Fruit fly (Drosophila melanogaster) whole organism, embryonic: Measurements from ENCODE around the gene AstC.

Experiments
- Asciz ChIP-seq: fragments of 200-800 bp; sonication (Bioruptor generic); optimal IDR thresholded peaks from 2 replicates; lab custom pipeline; 2017; ENCODE audit warnings: missing biosample characterization, mild to moderate bottlenecking, missing genetic modification characterization, missing genetic modification reagents
- C15 ChIP-seq: fragments of 200-800 bp; sonication (Bioruptor generic); IDR thresholded peaks from 3 replicates; pipeline ENCODE4 v1.3.6; 2022; ENCODE audit warnings: missing biosample characterization, missing genetic modification characterization
- CG1024 ChIP-seq: fragments of 200-800 bp; sonication (Bioruptor generic); IDR thresholded peaks from 2 replicates; pipeline ENCODE4 v1.3.6; 2022; ENCODE audit warnings: missing biosample characterization, missing genetic modification characterization
- CG10979 ChIP-seq: fragments of 200-800 bp; sonication (Bioruptor generic); optimal IDR thresholded peaks from 2 replicates; lab custom pipeline; 2018; ENCODE audit warnings: missing biosample characterization, mild to moderate bottlenecking, missing genetic modification characterization, moderate library complexity
- CG13775 ChIP-seq: fragments of 200-800 bp; sonication (Bioruptor generic); optimal IDR thresholded peaks from 3 replicates; lab custom pipeline; 2017; ENCODE audit warnings: missing biosample characterization, mild to moderate bottlenecking, missing genetic modification characterization
- CG14014 ChIP-seq: fragments of 200-800 bp; sonication (Bioruptor generic); IDR thresholded peaks from 2 replicates; pipeline ENCODE4 v1.3.6; 2022; ENCODE audit warnings: missing biosample characterization, missing genetic modification characterization
- CG15011 ChIP-seq: fragments of 200-800 bp; sonication (Bioruptor generic); optimal IDR thresholded peaks from 3 replicates; lab custom pipeline; 2018; ENCODE audit warnings: missing biosample characterization, mild to moderate bottlenecking, missing genetic modification characterization
- CG1647 ChIP-seq: fragments of 200-800 bp; sonication (Bioruptor generic); optimal IDR thresholded peaks from 3 replicates; lab custom pipeline; 2016; ENCODE audit warnings: missing biosample characterization, missing genetic modification characterization
- CG17568 ChIP-seq: fragments of 200-800 bp; sonication (Bioruptor generic); optimal IDR thresholded peaks from 2 replicates; lab custom pipeline; 2018; ENCODE audit warnings: missing biosample characterization, mild to moderate bottlenecking, missing genetic modification characterization, moderate library complexity
- CG17612 ChIP-seq: fragments of 200-800 bp; sonication (Bioruptor generic); IDR thresholded peaks from 2 replicates; pipeline ENCODE4 v1.3.6; 2022; ENCODE audit warnings: missing biosample characterization, missing genetic modification characterization
- CG2202 ChIP-seq: fragments of 200-800 bp; sonication (Bioruptor generic); optimal IDR thresholded peaks from 2 replicates; lab custom pipeline; 2018; ENCODE audit warnings: missing biosample characterization, mild to moderate bottlenecking, missing genetic modification characterization
- CG2678 ChIP-seq: fragments of 200-800 bp; sonication (Bioruptor generic); optimal IDR thresholded peaks from 3 replicates; lab custom pipeline; 2019; ENCODE audit warnings: missing biosample characterization, mild to moderate bottlenecking, missing genetic modification characterization, moderate library complexity
- CG2889 ChIP-seq: fragments of 200-800 bp; sonication (Bioruptor generic); IDR thresholded peaks from 3 replicates; pipeline ENCODE4 v1.3.6; 2022; ENCODE audit warnings: missing biosample characterization, missing genetic modification characterization
- CG31441 ChIP-seq: fragments of 200-800 bp; sonication (Bioruptor generic); IDR thresholded peaks from 2 replicates; pipeline ENCODE4 v1.3.6; 2022; ENCODE audit warnings: missing biosample characterization, missing genetic modification characterization
- CG3163 ChIP-seq: fragments of 200-800 bp; sonication (Bioruptor generic); optimal IDR thresholded peaks from 3 replicates; lab custom pipeline; 2016; ENCODE audit warnings: missing biosample characterization, missing genetic modification characterization
- CG4360 ChIP-seq: fragments of 200-800 bp; sonication (Bioruptor generic); IDR thresholded peaks from 2 replicates; pipeline ENCODE4 v1.3.6; 2022; ENCODE audit warnings: missing biosample characterization, missing genetic modification characterization
- CG4424 ChIP-seq: fragments of 200-800 bp; sonication (Bioruptor generic); optimal IDR thresholded peaks from 3 replicates; lab custom pipeline; 2016; ENCODE audit warnings: missing biosample characterization, missing genetic modification characterization
- CG4707 ChIP-seq: fragments of 200-800 bp; sonication (Bioruptor generic); optimal IDR thresholded peaks from 2 replicates; lab custom pipeline; 2018; ENCODE audit warnings: missing biosample characterization, mild to moderate bottlenecking, missing genetic modification characterization, moderate library complexity
- CG6683 ChIP-seq: fragments of 200-800 bp; sonication (Bioruptor generic); optimal IDR thresholded peaks from 2 replicates; lab custom pipeline; 2017; ENCODE audit warnings: missing biosample characterization, mild to moderate bottlenecking, missing genetic modification characterization, missing genetic modification reagents
- CG6765 ChIP-seq: fragments of 200-800 bp; sonication (Bioruptor generic); optimal IDR thresholded peaks from 3 replicates; lab custom pipeline; 2017; ENCODE audit warnings: missing biosample characterization, mild to moderate bottlenecking, missing genetic modification characterization
- CG6854 ChIP-seq: fragments of 200-800 bp; sonication (Bioruptor generic); optimal IDR thresholded peaks from 3 replicates; lab custom pipeline; 2017; ENCODE audit warnings: missing biosample characterization, mild to moderate bottlenecking, missing genetic modification characterization
- CG9876 ChIP-seq: fragments of 200-800 bp; sonication (Bioruptor generic); optimal IDR thresholded peaks from 2 replicates; lab custom pipeline; 2016; ENCODE audit warnings: missing biosample characterization, missing genetic modification characterization
- Ets97D ChIP-seq: fragments of 200-800 bp; sonication (Bioruptor generic); optimal IDR thresholded peaks from 3 replicates; lab custom pipeline; 2016; ENCODE audit warnings: missing biosample characterization, missing genetic modification characterization
- Fer3 ChIP-seq: fragments of 200-800 bp; sonication (Bioruptor generic); optimal IDR thresholded peaks from 2 replicates; lab custom pipeline; 2018; ENCODE audit warnings: missing biosample characterization, mild to moderate bottlenecking, missing genetic modification characterization, moderate library complexity
- GATAe ChIP-seq: fragments of 200-800 bp; sonication (Bioruptor generic); conservative IDR thresholded peaks from 2 replicates; pipeline ENCODE4 v1.3.6; 2022; ENCODE audit warnings: missing biosample characterization, missing genetic modification characterization
- Hr78 ChIP-seq, 2 experiments: fragments of 200-800 bp in 1 of 2; fragments of >200 bp in 1 of 2; sonication (Bioruptor generic) in 1 of 2; optimal IDR thresholded peaks; 2 replicates each; lab custom pipeline; 2017 to 2019; ENCODE audit warnings: missing biosample characterization in 2 of 2, missing genetic modification characterization in 2 of 2, mild to moderate bottlenecking in 1 of 2, moderate library complexity in 1 of 2
- MESR4 ChIP-seq: fragments of 200-800 bp; sonication (Bioruptor generic); optimal IDR thresholded peaks from 2 replicates; lab custom pipeline; 2018; ENCODE audit warnings: missing biosample characterization, mild to moderate bottlenecking, missing genetic modification characterization, moderate library complexity
- Mes4 ChIP-seq: fragments of 200-800 bp; sonication (Bioruptor generic); optimal IDR thresholded peaks from 2 replicates; lab custom pipeline; 2016; ENCODE audit warnings: missing biosample characterization, missing genetic modification characterization
- Myb ChIP-seq: fragments of 200-800 bp; sonication (Bioruptor generic); optimal IDR thresholded peaks from 2 replicates; lab custom pipeline; 2016; ENCODE audit warnings: missing biosample characterization, missing genetic modification characterization
- Scr ChIP-seq: fragments of 200-800 bp; sonication (Bioruptor generic); IDR thresholded peaks from 2 replicates; pipeline ENCODE4 v1.3.6; 2022; ENCODE audit warnings: missing biosample characterization, missing genetic modification characterization; ENCODE audit not compliant: partially characterized antibody
- Sry-δ ChIP-seq: fragments of 200-800 bp; sonication (Bioruptor generic); optimal IDR thresholded peaks from 2 replicates; lab custom pipeline; 2016; ENCODE audit warnings: missing biosample characterization, missing genetic modification characterization
- TFAM ChIP-seq: fragments of 200-800 bp; sonication (Bioruptor generic); optimal IDR thresholded peaks from 2 replicates; lab custom pipeline; 2017; ENCODE audit warnings: missing biosample characterization, missing genetic modification characterization, inconsistent platforms
- ab ChIP-seq: fragments of 200-800 bp; sonication (Bioruptor generic); optimal IDR thresholded peaks from 2 replicates; lab custom pipeline; 2016; ENCODE audit warnings: missing biosample characterization, missing genetic modification characterization
- abd-A ChIP-seq: fragments of 200-800 bp; sonication (Bioruptor generic); optimal IDR thresholded peaks from 3 replicates; lab custom pipeline; 2019; ENCODE audit warnings: missing biosample characterization, mild to moderate bottlenecking, missing genetic modification characterization, moderate library complexity
- ato ChIP-seq: fragments of 200-800 bp; sonication (Bioruptor generic); IDR thresholded peaks from 2 replicates; pipeline ENCODE4 v1.3.6; 2022; ENCODE audit warnings: missing biosample characterization, missing genetic modification characterization; ENCODE audit not compliant: partially characterized antibody
- cas ChIP-seq: fragments of 200-800 bp; sonication (Bioruptor generic); IDR thresholded peaks from 2 replicates; pipeline ENCODE4 v1.3.6; 2022; ENCODE audit warnings: missing biosample characterization, missing genetic modification characterization
- danr ChIP-seq: fragments of 200-800 bp; sonication (Bioruptor generic); IDR thresholded peaks from 2 replicates; pipeline ENCODE4 v1.3.6; 2022; ENCODE audit warnings: missing biosample characterization, missing genetic modification characterization
- dpn ChIP-seq, 2 experiments: fragments of 200-800 bp; sonication (Bioruptor generic); optimal IDR thresholded peaks; 3 replicates each; lab custom pipeline; 2016; ENCODE audit warnings: missing biosample characterization in 2 of 2, missing genetic modification characterization in 2 of 2
- ems ChIP-seq: fragments of 200-800 bp; sonication (Bioruptor generic); optimal IDR thresholded peaks from 3 replicates; lab custom pipeline; 2016; ENCODE audit warnings: missing biosample characterization, missing genetic modification characterization
- ewg ChIP-seq: fragments of 200-800 bp; sonication (Bioruptor generic); optimal IDR thresholded peaks from 3 replicates; lab custom pipeline; 2017; ENCODE audit warnings: mild to moderate bottlenecking, missing biosample characterization, missing genetic modification reagents, missing genetic modification characterization
- ham ChIP-seq: fragments of 200-800 bp; sonication (Bioruptor generic); IDR thresholded peaks from 2 replicates; pipeline ENCODE4 v1.3.6; 2022; ENCODE audit warnings: missing biosample characterization, missing genetic modification characterization
- nerfin-1 ChIP-seq: fragments of 200-800 bp; sonication (Bioruptor generic); optimal IDR thresholded peaks from 3 replicates; lab custom pipeline; 2019; ENCODE audit warnings: missing biosample characterization, mild to moderate bottlenecking, missing genetic modification characterization, moderate library complexity
- nerfin-2 ChIP-seq: fragments of 200-800 bp; sonication (Bioruptor generic); IDR thresholded peaks from 2 replicates; pipeline ENCODE4 v1.3.6; 2022; ENCODE audit warnings: missing biosample characterization, missing genetic modification characterization; ENCODE audit not compliant: partially characterized antibody
- onecut ChIP-seq: fragments of 200-800 bp; sonication (Bioruptor generic); IDR thresholded peaks from 2 replicates; pipeline ENCODE4 v1.3.6; 2022; ENCODE audit warnings: missing biosample characterization, missing genetic modification characterization
- p53 ChIP-seq: fragments of 200-800 bp; sonication (Bioruptor generic); optimal IDR thresholded peaks from 2 replicates; lab custom pipeline; 2016; ENCODE audit warnings: missing biosample characterization, missing genetic modification characterization
- rib ChIP-seq: fragments of 200-800 bp; sonication (Bioruptor generic); IDR thresholded peaks from 2 replicates; pipeline ENCODE4 v1.3.6; 2022; ENCODE audit warnings: missing biosample characterization, missing genetic modification characterization
- salm ChIP-seq: fragments of 200-800 bp; sonication (Bioruptor generic); optimal IDR thresholded peaks from 2 replicates; lab custom pipeline; 2018; ENCODE audit warnings: missing biosample characterization, mild to moderate bottlenecking, missing genetic modification characterization
- sens ChIP-seq: fragments of 200-800 bp; sonication (Bioruptor generic); peaks from one replicate; lab custom pipeline; 2016; ENCODE audit warnings: missing biosample characterization, missing genetic modification characterization
- ssp ChIP-seq: fragments of 200-800 bp; sonication (Bioruptor generic); IDR thresholded peaks from 2 replicates; pipeline ENCODE4 v1.3.6; 2022; ENCODE audit warnings: missing biosample characterization, missing genetic modification characterization
- tx ChIP-seq: fragments of 200-800 bp; sonication (Bioruptor generic); optimal IDR thresholded peaks from 2 replicates; lab custom pipeline; 2016; ENCODE audit warnings: missing biosample characterization, missing genetic modification characterization

The AstC gene

DNA sequence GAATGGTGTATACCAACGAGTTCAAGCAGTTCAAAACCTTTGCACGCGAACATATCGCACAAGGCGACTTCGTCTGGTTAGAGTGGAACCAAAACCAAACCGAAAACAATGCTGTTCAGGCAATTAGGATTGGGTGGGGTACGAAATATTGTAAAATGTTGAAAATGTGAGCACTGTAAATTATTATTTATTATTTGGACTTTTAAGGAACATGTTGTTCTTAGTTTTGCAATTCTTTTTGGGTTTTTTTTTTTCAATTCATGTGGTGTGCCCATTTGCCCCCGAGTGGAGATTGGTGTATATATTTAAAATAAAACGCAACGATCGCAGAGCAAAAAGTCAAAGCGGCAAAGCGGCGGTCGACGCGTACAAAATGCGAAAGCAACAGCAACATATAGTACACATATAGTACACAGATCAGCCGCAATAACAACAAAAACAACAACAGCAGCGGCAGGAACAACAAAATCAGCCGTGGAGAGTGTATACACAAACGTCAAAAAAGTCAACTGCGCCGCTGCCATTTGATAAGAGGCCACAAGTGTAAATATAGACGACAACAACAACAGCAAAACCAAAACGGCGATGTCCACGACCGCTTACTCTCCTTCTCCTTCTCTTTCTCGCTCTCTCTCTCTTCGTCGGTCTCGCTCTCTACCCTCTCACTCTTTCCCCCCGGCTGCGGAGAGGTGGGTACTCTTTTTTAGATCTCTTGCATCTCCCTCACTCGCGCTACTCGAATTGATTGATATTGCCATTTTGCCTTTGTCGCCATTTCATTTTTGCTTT lies 36.3 kb downstream of the AstC start (continued):
- no peak for TF ChIP-seq salm
- TF ChIP-seq Fer3 (tag; lab: Kevin White, UChicago): peak; percentile 21
- peak; percentile 18 for TF ChIP-seq CG6854 (GFP tag; lab: Kevin White, UChicago)
- no peak for TF ChIP-seq MESR4 (GFP tag; lab: Kevin White, UChicago)
- no peak for TF ChIP-seq CG17612 (GFP tag; lab: Robert Waterston, UW)
- peak; percentile 27 for TF ChIP-seq CG6765 (GFP tag; lab: Kevin White, UChicago)
- TF ChIP-seq CG4424 (GFP tag; lab: Kevin White, UChicago): peak; percentile 18
- TF ChIP-seq Myb: no peak
- TF ChIP-seq tx (GFP tag; lab: Kevin White, UChicago): no peak
- TF ChIP-seq CG3163 (GFP tag; lab: Kevin White, UChicago): peak; percentile 87
- peak; percentile 82 for TF ChIP-seq sens (GFP tag; lab: Kevin White, UChicago)
- no peak for TF ChIP-seq CG2202 (tag; lab: Kevin White, UChicago)
- peak; percentile 58 for TF ChIP-seq CG31441
- no peak for TF ChIP-seq ssp (GFP tag; lab: Robert Waterston, UW)
- TF ChIP-seq CG15011 (GFP tag; lab: Kevin White, UChicago): peak; percentile 35
- no peak for TF ChIP-seq CG1647 (GFP tag; lab: Kevin White, UChicago)
- TF ChIP-seq ab: no peak
- TF ChIP-seq ewg (GFP tag; lab: Kevin White, UChicago): no peak
- no peak for TF ChIP-seq CG2889 (GFP tag; lab: Robert Waterston, UW)
- no peak for TF ChIP-seq ato (GFP tag; lab: Robert Waterston, UW)
- no peak for TF ChIP-seq rib (GFP tag; lab: Robert Waterston, UW)
- TF ChIP-seq dpn (GFP tag; optimal IDR thresholded peaks at IDR 0.05; lab: Kevin White, UChicago): peak in 1 of 2 experiments; percentile 19
- TF ChIP-seq Mes4 (GFP tag; lab: Kevin White, UChicago): no peak
- peak; percentile 19 for TF ChIP-seq CG13775 (GFP tag; lab: Kevin White, UChicago)
- TF ChIP-seq Sry-δ: no peak
- no peak for TF ChIP-seq p53
- peak; percentile 36 for TF ChIP-seq Asciz (GFP tag; lab: Kevin White, UChicago)
- TF ChIP-seq TFAM (GFP tag; lab: Kevin White, UChicago): no peak
- TF ChIP-seq abd-A (tag; lab: Kevin White, UChicago): no peak
- TF ChIP-seq CG2678: peak; percentile 68
- TF ChIP-seq Scr (GFP tag; lab: Robert Waterston, UW): no peak
- TF ChIP-seq nerfin-1 (tag; lab: Kevin White, UChicago): peak; percentile 55
- no peak; the same call in 1 of the 2 replicates for TF ChIP-seq CG1024 (GFP tag; lab: Robert Waterston, UW)
- no peak for TF ChIP-seq nerfin-2 (GFP tag; lab: Robert Waterston, UW)
- TF ChIP-seq CG4360 (GFP tag; lab: Robert Waterston, UW): peak; percentile 92
- peak; percentile 22 for TF ChIP-seq CG6683 (GFP tag; lab: Kevin White, UChicago)
- TF ChIP-seq CG10979 (tag; lab: Kevin White, UChicago): no peak
- TF ChIP-seq CG14014: peak; percentile 34; the same call in 1 of the 2 replicates
- TF ChIP-seq ham: no peak
- no peak for TF ChIP-seq ems (GFP tag; lab: Kevin White, UChicago)
- TF ChIP-seq onecut (GFP tag; lab: Robert Waterston, UW): peak; percentile 53
- TF ChIP-seq CG17568 (GFP tag; lab: Kevin White, UChicago): peak; percentile 69
- no peak for TF ChIP-seq GATAe (GFP tag; lab: Robert Waterston, UW)
- no peak for TF ChIP-seq Ets97D (GFP tag; lab: Kevin White, UChicago)
- TF ChIP-seq danr (GFP tag; lab: Robert Waterston, UW): no peak
- TF ChIP-seq CG9876: no peak
- TF ChIP-seq CG4707 (GFP tag; lab: Kevin White, UChicago): peak; percentile 32
- TF ChIP-seq cas: no peak
- peak in 1 of 2 experiments; percentile 97 for TF ChIP-seq Hr78 (GFP tag; optimal IDR thresholded peaks at IDR 0.05; lab: Kevin White, UChicago)
- TF ChIP-seq C15 (GFP tag; lab: Robert Waterston, UW): no peak
